Worm (Caenorhabditis elegans) whole organism, dauer: ENCODE results near the gene clec-58.

Source experiments
- unc-62 ChIP-seq: sonication (generic microtip); optimal IDR thresholded peaks from 2 replicates; lab custom pipeline; 2017; ENCODE audit warnings: missing biosample characterization, missing genetic modification reagents, missing genetic modification characterization

Gene clec-58

DNA sequence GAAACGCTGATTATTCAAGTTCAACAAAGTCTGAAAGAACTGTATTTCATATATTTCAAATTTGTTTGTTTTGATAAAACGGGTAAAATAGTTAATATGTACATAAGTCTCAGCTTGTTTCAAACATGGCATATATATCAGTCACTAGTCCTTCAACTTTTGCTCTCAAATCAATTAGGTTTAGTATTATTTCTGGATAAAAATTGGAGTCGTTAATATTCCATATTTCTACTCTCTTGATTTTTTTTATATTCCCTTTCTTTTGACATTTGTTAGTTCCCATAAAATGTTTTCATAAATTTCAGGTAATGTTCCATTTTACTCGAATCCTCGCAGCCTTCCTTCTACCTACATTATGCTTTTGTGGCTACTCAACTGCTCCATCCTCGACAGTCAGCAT, 40.1 kb downstream of the clec-58 start, which contains the start of gene cut-4:
TSS of gene cut-4 (plus strand) at position 301 of the 400 bp plus-strand sequence.
- TF ChIP-seq unc-62 (GFP tag; lab: Kevin White, UChicago), result no peak
